Fruit fly (Drosophila melanogaster) whole organism, embryonic: ENCODE data around the gene CG9662.

Experiments used
- Asciz ChIP-seq: fragments of 200-800 bp; sonication (Bioruptor generic); optimal IDR thresholded peaks from 2 replicates; lab custom pipeline; 2017; ENCODE audit warnings: missing biosample characterization, mild to moderate bottlenecking, missing genetic modification characterization, missing genetic modification reagents
- CG10209 ChIP-seq: fragments of 200-800 bp; sonication (Bioruptor generic); optimal IDR thresholded peaks from 3 replicates; lab custom pipeline; 2017; ENCODE audit warnings: missing biosample characterization, mild to moderate bottlenecking, missing genetic modification characterization, missing genetic modification reagents
- CG10366 ChIP-seq: fragments of 200-800 bp; sonication (Bioruptor generic); IDR thresholded peaks from 2 replicates; pipeline ENCODE4 v1.3.6; 2022; ENCODE audit warnings: missing biosample characterization, missing genetic modification characterization
- CG11696 ChIP-seq: fragments of 200-800 bp; sonication (Bioruptor generic); IDR thresholded peaks from 2 replicates; pipeline ENCODE4 v1.3.6; 2022; ENCODE audit warnings: missing biosample characterization, missing genetic modification characterization
- CG12104 ChIP-seq: fragments of 200-800 bp; sonication (Bioruptor generic); optimal IDR thresholded peaks from 3 replicates; lab custom pipeline; 2016; ENCODE audit warnings: missing biosample characterization, missing genetic modification characterization
- CG13123 ChIP-seq: fragments of 200-800 bp; sonication (Bioruptor generic); optimal IDR thresholded peaks from 2 replicates; lab custom pipeline; 2016; ENCODE audit warnings: missing biosample characterization, missing genetic modification characterization
- CG13424 ChIP-seq: fragments of 200-800 bp; sonication (Bioruptor generic); optimal IDR thresholded peaks from 2 replicates; lab custom pipeline; 2019; ENCODE audit warnings: missing biosample characterization, mild to moderate bottlenecking, missing genetic modification characterization, moderate library complexity
- CG14965 ChIP-seq: fragments of 200-800 bp; sonication (Bioruptor generic); optimal IDR thresholded peaks from 2 replicates; lab custom pipeline; 2016; ENCODE audit warnings: missing biosample characterization, missing genetic modification characterization, borderline replicate concordance
- CG15073 ChIP-seq: fragments of 200-800 bp; sonication (Bioruptor generic); optimal IDR thresholded peaks from 2 replicates; lab custom pipeline; 2016; ENCODE audit warnings: missing biosample characterization, missing genetic modification characterization
- CG15601 ChIP-seq: fragments of 200-800 bp; sonication (Bioruptor generic); optimal IDR thresholded peaks from 3 replicates; lab custom pipeline; 2019; ENCODE audit warnings: missing biosample characterization, mild to moderate bottlenecking, missing genetic modification characterization, moderate library complexity
- CG17328 ChIP-seq: fragments of 200-800 bp; sonication (Bioruptor generic); IDR thresholded peaks from 2 replicates; pipeline ENCODE4 v1.3.6; 2022; ENCODE audit warnings: missing biosample characterization, missing genetic modification characterization
- CG17385 ChIP-seq: fragments of 200-800 bp; sonication (Bioruptor generic); optimal IDR thresholded peaks from 3 replicates; lab custom pipeline; 2018; ENCODE audit warnings: missing biosample characterization, mild to moderate bottlenecking, missing genetic modification characterization
- CG18011 ChIP-seq: fragments of 200-800 bp; sonication (Bioruptor generic); optimal IDR thresholded peaks from 2 replicates; lab custom pipeline; 2017; ENCODE audit warnings: missing biosample characterization, missing genetic modification characterization, mild to moderate bottlenecking, moderate library complexity, missing genotype
- CG32767 ChIP-seq: fragments of 200-800 bp; sonication (Bioruptor generic); IDR thresholded peaks from 2 replicates; pipeline ENCODE4 v1.3.6; 2022; ENCODE audit warnings: missing biosample characterization, missing genetic modification characterization
- CG4328 ChIP-seq: fragments of 200-800 bp; sonication (Bioruptor generic); optimal IDR thresholded peaks from 3 replicates; lab custom pipeline; 2017; ENCODE audit warnings: missing biosample characterization, missing genetic modification reagents, missing genetic modification characterization
- CG4424 ChIP-seq: fragments of 200-800 bp; sonication (Bioruptor generic); optimal IDR thresholded peaks from 3 replicates; lab custom pipeline; 2016; ENCODE audit warnings: missing biosample characterization, missing genetic modification characterization
- CG4707 ChIP-seq: fragments of 200-800 bp; sonication (Bioruptor generic); optimal IDR thresholded peaks from 2 replicates; lab custom pipeline; 2018; ENCODE audit warnings: missing biosample characterization, mild to moderate bottlenecking, missing genetic modification characterization, moderate library complexity
- CG4730 ChIP-seq: fragments of 200-800 bp; sonication (Bioruptor generic); IDR thresholded peaks from 2 replicates; pipeline ENCODE4 v1.3.6; 2022; ENCODE audit warnings: missing biosample characterization, missing genetic modification characterization
- CG6683 ChIP-seq: fragments of 200-800 bp; sonication (Bioruptor generic); optimal IDR thresholded peaks from 2 replicates; lab custom pipeline; 2017; ENCODE audit warnings: missing biosample characterization, mild to moderate bottlenecking, missing genetic modification characterization, missing genetic modification reagents
- CG6689 ChIP-seq: fragments of 200-800 bp; sonication (Bioruptor generic); IDR thresholded peaks from 2 replicates; pipeline ENCODE4 v1.3.6; 2022; ENCODE audit warnings: missing biosample characterization, missing genetic modification characterization
- CG7963 ChIP-seq: fragments of 200-800 bp; sonication (Bioruptor generic); IDR thresholded peaks from 3 replicates; pipeline ENCODE4 v1.3.6; 2022; ENCODE audit warnings: missing biosample characterization, missing genetic modification characterization; ENCODE audit not compliant: partially characterized antibody
- CG8290 ChIP-seq, 3 experiments: fragments of 200-800 bp; sonication (Bioruptor generic); optimal IDR thresholded peaks; 2 replicates each; lab custom pipeline; 2016 to 2019; ENCODE audit warnings: missing biosample characterization in 3 of 3, missing genetic modification characterization in 3 of 3, mild to moderate bottlenecking in 2 of 3, moderate library complexity in 1 of 3
- CG8944 ChIP-seq: fragments of 200-800 bp; sonication (Bioruptor generic); optimal IDR thresholded peaks from 3 replicates; lab custom pipeline; 2016; ENCODE audit warnings: missing biosample characterization, missing genetic modification characterization
- Dp ChIP-seq: fragments of 200-800 bp; sonication (Bioruptor generic); optimal IDR thresholded peaks from 2 replicates; lab custom pipeline; 2018; ENCODE audit warnings: missing biosample characterization, mild to moderate bottlenecking, missing genetic modification characterization, moderate library complexity
- Drgx ChIP-seq: fragments of 200-800 bp; sonication (Bioruptor generic); IDR thresholded peaks from 2 replicates; pipeline ENCODE4 v1.3.6; 2022; ENCODE audit warnings: missing biosample characterization, missing genetic modification characterization
- Ets97D ChIP-seq: fragments of 200-800 bp; sonication (Bioruptor generic); optimal IDR thresholded peaks from 3 replicates; lab custom pipeline; 2016; ENCODE audit warnings: missing biosample characterization, missing genetic modification characterization
- MESR4 ChIP-seq: fragments of 200-800 bp; sonication (Bioruptor generic); optimal IDR thresholded peaks from 2 replicates; lab custom pipeline; 2018; ENCODE audit warnings: missing biosample characterization, mild to moderate bottlenecking, missing genetic modification characterization, moderate library complexity
- Six4 ChIP-seq: fragments of 200-800 bp; sonication (Bioruptor generic); optimal IDR thresholded peaks from 2 replicates; lab custom pipeline; 2016; ENCODE audit warnings: missing biosample characterization, missing genetic modification characterization
- Usf ChIP-seq: fragments of 200-800 bp; sonication (Bioruptor generic); optimal IDR thresholded peaks from 2 replicates; lab custom pipeline; 2017; ENCODE audit warnings: missing genotype, missing biosample characterization, missing genetic modification characterization
- amos ChIP-seq: fragments of 200-800 bp; sonication (Bioruptor generic); IDR thresholded peaks from 2 replicates; pipeline ENCODE4 v1.3.6; 2022; ENCODE audit warnings: missing biosample characterization, missing genetic modification characterization; ENCODE audit not compliant: partially characterized antibody
- aop ChIP-seq: fragments of 200-800 bp; sonication (Bioruptor generic); IDR thresholded peaks from 2 replicates; pipeline ENCODE4 v1.3.6; 2022; ENCODE audit warnings: missing biosample characterization, missing genetic modification characterization
- ash1 ChIP-seq: fragments of 200-800 bp; sonication (Bioruptor generic); optimal IDR thresholded peaks from 2 replicates; lab custom pipeline; 2018; ENCODE audit warnings: missing biosample characterization, mild to moderate bottlenecking, missing genetic modification characterization
- btn ChIP-seq: fragments of 200-800 bp; sonication (Bioruptor generic); optimal IDR thresholded peaks from 2 replicates; lab custom pipeline; 2016; ENCODE audit warnings: missing biosample characterization, missing genetic modification characterization
- cwo ChIP-seq: fragments of 200-800 bp; sonication (Bioruptor generic); optimal IDR thresholded peaks from 3 replicates; lab custom pipeline; 2017; ENCODE audit warnings: missing biosample characterization, missing genetic modification characterization, mild to moderate bottlenecking, moderate library complexity, missing genetic modification reagents
- dmrt11E ChIP-seq: fragments of 200-800 bp; sonication (Bioruptor generic); optimal IDR thresholded peaks from 3 replicates; lab custom pipeline; 2018; ENCODE audit warnings: missing biosample characterization, mild to moderate bottlenecking, missing genetic modification characterization, moderate library complexity
- emc ChIP-seq: fragments of 200-800 bp; sonication (Bioruptor generic); optimal IDR thresholded peaks from 2 replicates; lab custom pipeline; 2016; ENCODE audit warnings: missing biosample characterization, missing genetic modification characterization
- fd3F ChIP-seq: fragments of 200-800 bp; sonication (Bioruptor generic); optimal IDR thresholded peaks from 2 replicates; lab custom pipeline; 2018; ENCODE audit warnings: missing biosample characterization, mild to moderate bottlenecking, missing genetic modification characterization, moderate library complexity
- lab ChIP-seq: fragments of 200-800 bp; sonication (Bioruptor generic); optimal IDR thresholded peaks from 3 replicates; lab custom pipeline; 2017; ENCODE audit warnings: missing biosample characterization, missing genetic modification characterization, mild to moderate bottlenecking, moderate library complexity, missing genetic modification reagents
- pan ChIP-seq, 4 experiments: fragments of >200 bp in 3 of 4; fragments of 200-800 bp in 1 of 4; sonication (Bioruptor generic) in 1 of 4; optimal IDR thresholded peaks in 3 of 4; IDR thresholded peaks in 1 of 4; 2 replicates each; pipeline versions ENCODE4 v1.3.6 to Lab custom; 2017 to 2022; ENCODE audit warnings: missing biosample characterization in 2 of 4, missing genetic modification characterization in 2 of 4, mixed read lengths in 1 of 4
- phol ChIP-seq: fragments of 200-800 bp; sonication (Bioruptor generic); optimal IDR thresholded peaks from 3 replicates; lab custom pipeline; 2018; ENCODE audit warnings: missing biosample characterization, mild to moderate bottlenecking, missing genetic modification characterization, moderate library complexity
- scrt ChIP-seq: fragments of 200-800 bp; sonication (Bioruptor generic); optimal IDR thresholded peaks from 2 replicates; lab custom pipeline; 2018; ENCODE audit warnings: missing biosample characterization, mild to moderate bottlenecking, missing genetic modification characterization, moderate library complexity
- sna ChIP-seq: fragments of 200-800 bp; sonication (Bioruptor generic); IDR thresholded peaks from 2 replicates; pipeline ENCODE4 v1.3.6; 2022; ENCODE audit warnings: missing biosample characterization, missing genetic modification characterization; ENCODE audit not compliant: partially characterized antibody
- sob ChIP-seq: fragments of 200-800 bp; sonication (Bioruptor generic); IDR thresholded peaks from 2 replicates; pipeline ENCODE4 v1.3.6; 2022; ENCODE audit warnings: missing biosample characterization, missing genetic modification characterization
- tap ChIP-seq: fragments of 200-800 bp; optimal IDR thresholded peaks from 3 replicates; lab custom pipeline; 2019; ENCODE audit warnings: missing biosample characterization, mild to moderate bottlenecking, missing genetic modification characterization, moderate library complexity
- wdn ChIP-seq: fragments of 200-800 bp; sonication (Bioruptor generic); IDR thresholded peaks from 2 replicates; pipeline ENCODE4 v1.3.6; 2022; ENCODE audit warnings: missing biosample characterization, missing genetic modification characterization
- wor ChIP-seq: fragments of 200-800 bp; sonication (Bioruptor generic); IDR thresholded peaks from 2 replicates; pipeline ENCODE4 v1.3.6; 2022; ENCODE audit warnings: missing biosample characterization, missing genetic modification characterization
- zen ChIP-seq: fragments of 200-800 bp; sonication (Bioruptor generic); optimal IDR thresholded peaks from 3 replicates; lab custom pipeline; 2018; ENCODE audit warnings: missing biosample characterization, mild to moderate bottlenecking, missing genetic modification characterization, moderate library complexity
- zf30C ChIP-seq: fragments of 200-800 bp; sonication (Bioruptor generic); optimal IDR thresholded peaks from 3 replicates; lab custom pipeline; 2018; ENCODE audit warnings: missing biosample characterization, mild to moderate bottlenecking, missing genetic modification characterization

The CG9662 gene

dm6 chr2L:3348146-3348747 lies 28.3 kb downstream of the CG9662 start:
- no peak for TF ChIP-seq Usf (GFP tag; lab: Kevin White, UChicago)
- TF ChIP-seq Six4: peak; percentile 69
- TF ChIP-seq CG18011: peak; percentile 10
- no peak for TF ChIP-seq CG13123 (GFP tag; lab: Kevin White, UChicago)
- TF ChIP-seq CG17385: peak; percentile 80
- peak; percentile 76 for TF ChIP-seq CG10209 (GFP tag; lab: Kevin White, UChicago)
- peak; percentile 60 for TF ChIP-seq CG8944 (GFP tag; lab: Kevin White, UChicago)
- peak; percentile 89 for TF ChIP-seq phol (tag; lab: Kevin White, UChicago)
- TF ChIP-seq CG14965: no peak
- no peak for TF ChIP-seq ash1
- peak; percentile 47; the same call in 1 of the 2 replicates for TF ChIP-seq wdn (GFP tag; lab: Robert Waterston, UW)
- TF ChIP-seq wor: peak; percentile 84
- TF ChIP-seq dmrt11E (tag; lab: Kevin White, UChicago): peak; percentile 56
- no peak for TF ChIP-seq amos (GFP tag; lab: Robert Waterston, UW)
- TF ChIP-seq CG10366 (GFP tag; lab: Robert Waterston, UW): peak; percentile 85
- TF ChIP-seq CG4707 (GFP tag; lab: Kevin White, UChicago): peak; percentile 73
- TF ChIP-seq CG13424 (tag; lab: Kevin White, UChicago): peak; percentile 68
- TF ChIP-seq zen (tag; lab: Kevin White, UChicago): peak; percentile 48
- TF ChIP-seq tap (tag; lab: Kevin White, UChicago): peak; percentile 79
- peak; percentile 56 for TF ChIP-seq cwo (GFP tag; lab: Kevin White, UChicago)
- peak; percentile 57; the same call in 1 of the 2 replicates for TF ChIP-seq sna (GFP tag; lab: Robert Waterston, UW)
- no peak for TF ChIP-seq emc (GFP tag; lab: Kevin White, UChicago)
- peak; percentile 31 for TF ChIP-seq Ets97D (GFP tag; lab: Kevin White, UChicago)
- no peak for TF ChIP-seq pan (optimal IDR thresholded peaks at IDR 0.05; lab: Kevin White, UChicago)
- peak in 1 of 2 experiments; percentile 95 for TF ChIP-seq pan (GFP tag; optimal IDR thresholded peaks at IDR 0.05 in 1 of 2, IDR thresholded peaks at IDR 0.05 in 1 of 2)
- peak; percentile 63; the same call in 1 of the 3 replicates for TF ChIP-seq CG7963 (GFP tag; lab: Robert Waterston, UW)
- peak; percentile 69 for TF ChIP-seq CG32767 (GFP tag; lab: Robert Waterston, UW)
- no peak for TF ChIP-seq fd3F (GFP tag; lab: Kevin White, UChicago)
- no peak for TF ChIP-seq CG15073 (GFP tag; lab: Kevin White, UChicago)
- no peak for TF ChIP-seq zf30C
- peak; percentile 12 for TF ChIP-seq MESR4 (GFP tag; lab: Kevin White, UChicago)
- TF ChIP-seq CG11696 (GFP tag; lab: Robert Waterston, UW): peak; percentile 82
- peak; percentile 78; the same call in 1 of the 2 replicates for TF ChIP-seq aop (GFP tag; lab: Robert Waterston, UW)
- no peak for TF ChIP-seq Dp (GFP tag; lab: Kevin White, UChicago)
- TF ChIP-seq CG6689: peak; percentile 92
- TF ChIP-seq CG6683 (GFP tag; lab: Kevin White, UChicago): peak; percentile 24
- no peak for TF ChIP-seq CG4328 (GFP tag; lab: Kevin White, UChicago)
- TF ChIP-seq btn: peak; percentile 56
- peak; percentile 22 for TF ChIP-seq CG8290 (GFP tag; optimal IDR thresholded peaks at IDR 0.05; lab: Kevin White, UChicago)
- no peak for TF ChIP-seq CG8290 (tag; optimal IDR thresholded peaks at IDR 0.05; lab: Kevin White, UChicago)
- TF ChIP-seq CG15601: peak; percentile 67
- peak; percentile 85 for TF ChIP-seq CG4424 (GFP tag; lab: Kevin White, UChicago)
- peak; percentile 77 for TF ChIP-seq lab
- peak; percentile 92 for TF ChIP-seq Asciz
- TF ChIP-seq scrt (GFP tag; lab: Kevin White, UChicago): peak; percentile 53
- TF ChIP-seq CG17328 (GFP tag; lab: Robert Waterston, UW): peak; percentile 92
- peak; percentile 98 for TF ChIP-seq Drgx (GFP tag; lab: Robert Waterston, UW)
- peak; percentile 81 for TF ChIP-seq CG4730 (GFP tag; lab: Robert Waterston, UW)
- TF ChIP-seq sob (GFP tag; lab: Robert Waterston, UW): peak; percentile 78
- TF ChIP-seq CG12104: no peak
